Worm (Caenorhabditis elegans): ENCODE data around the gene C34E10.9.

- TF ChIP-seq ceh-32 (tag; optimal IDR thresholded peaks at IDR 0.05; ENCODE audit: poor library complexity), result no peak
- no peak for TF ChIP-seq unc-39 (tag; optimal IDR thresholded peaks at IDR 0.05)
- no peak for TF ChIP-seq Y5F2A.4 (GFP tag; optimal IDR thresholded peaks at IDR 0.05)
- no peak for TF ChIP-seq jun-1 (tag; optimal IDR thresholded peaks at IDR 0.05)
- no peak for TF ChIP-seq pqm-1 (tag; optimal IDR thresholded peaks at IDR 0.05)
- TF ChIP-seq nhr-77 (tag; optimal IDR thresholded peaks at IDR 0.05), result no peak
- TF ChIP-seq pha-4 (GFP tag; IDR thresholded peaks at IDR 0.05), result no peak
- TF ChIP-seq pha-4 (tag; optimal IDR thresholded peaks at IDR 0.05), result no peak
- TF ChIP-seq zip-2 (tag; optimal IDR thresholded peaks at IDR 0.05), result no peak
- TF ChIP-seq fos-1 (tag; optimal IDR thresholded peaks at IDR 0.05), result no peak
Observed at ce11 chrIII:5277740-5278139, 14.5 kb upstream of the C34E10.9 start, which contains the start of gene clk-1.

Measured in whole organism, L4 larva.